Fruit fly (Drosophila melanogaster): ENCODE measurements around the gene Pi4KIIIalpha.

DNA sequence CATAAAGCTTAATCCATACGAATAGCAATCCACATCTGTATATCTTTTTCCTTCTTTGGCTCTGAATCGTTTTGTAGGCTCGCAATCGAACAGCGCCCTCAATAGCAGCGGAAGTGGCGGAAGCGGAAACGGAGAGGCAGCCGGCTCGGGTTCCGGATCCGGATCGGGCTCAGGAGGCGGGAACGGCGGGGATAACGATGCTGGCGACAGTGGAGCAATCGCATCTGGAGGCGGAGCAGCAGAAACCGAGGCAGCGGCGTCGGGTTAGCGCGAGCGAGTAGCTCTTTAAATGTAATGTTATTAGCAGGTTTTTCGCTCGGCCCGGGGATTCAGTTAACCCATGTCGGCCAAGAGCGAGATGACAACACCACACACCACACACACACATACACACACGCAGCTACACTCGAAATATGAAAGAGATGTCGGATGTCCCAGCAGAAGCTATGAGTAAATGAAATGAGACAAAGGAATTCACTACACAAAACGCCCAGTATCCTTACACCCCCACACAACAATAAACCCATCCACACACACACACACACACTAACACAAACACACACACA, 52.5 kb downstream of the Pi4KIIIalpha start:
- TF ChIP-seq CG5204 (GFP tag; optimal IDR thresholded peaks at IDR 0.05) (no peak), kay (GFP tag; ENCODE audit: borderline replicate concordance) (no peak), cnc (optimal IDR thresholded peaks at IDR 0.05) (no peak), cic (GFP tag; optimal IDR thresholded peaks at IDR 0.05) (no peak), CG1620 (GFP tag; optimal IDR thresholded peaks at IDR 0.05) (no peak), CG33017 (tag; optimal IDR thresholded peaks at IDR 0.05) (no peak), tj (GFP tag; optimal IDR thresholded peaks at IDR 0.05) (no peak), Mnt (GFP tag; optimal IDR thresholded peaks at IDR 0.05) (no peak), bab1 (GFP tag; optimal IDR thresholded peaks at IDR 0.05) (no peak), toe (GFP tag; optimal IDR thresholded peaks at IDR 0.05) (no peak), Hr96 (GFP tag; optimal IDR thresholded peaks at IDR 0.05) (no peak), ovo (GFP tag; optimal IDR thresholded peaks at IDR 0.05) (no peak), Clk (GFP tag; optimal IDR thresholded peaks at IDR 0.05) (no peak)
